Worm (Caenorhabditis elegans): ENCODE data around the gene pepm-1.

- TF ChIP-seq pha-4 (tag; optimal IDR thresholded peaks at IDR 0.05) (no peak), unc-42 (tag; optimal IDR thresholded peaks at IDR 0.05) (no peak), unc-3 (GFP tag; conservative IDR thresholded peaks at IDR 0.05) (no peak), unc-3 (tag; optimal IDR thresholded peaks at IDR 0.05) (no peak), lin-11 (tag; optimal IDR thresholded peaks at IDR 0.05) (no peak)
Observed at ce11 chrV:14317204-14317603, 11.7 kb upstream of the pepm-1 start.

All from whole organism, late embryonic.